Fruit fly (Drosophila melanogaster) whole organism, embryonic: ENCODE data around the gene Tsc1.

Experiments
- Atf6 ChIP-seq: fragments of 200-800 bp; sonication (Bioruptor generic); IDR thresholded peaks from 2 replicates; pipeline ENCODE4 v1.3.6; 2022; ENCODE audit warnings: missing biosample characterization, missing genetic modification characterization
- CG10274 ChIP-seq: fragments of 200-800 bp; sonication (Bioruptor generic); optimal IDR thresholded peaks from 3 replicates; lab custom pipeline; 2017; ENCODE audit warnings: missing biosample characterization, mild to moderate bottlenecking, missing genetic modification characterization
- CG10979 ChIP-seq: fragments of 200-800 bp; sonication (Bioruptor generic); optimal IDR thresholded peaks from 2 replicates; lab custom pipeline; 2018; ENCODE audit warnings: missing biosample characterization, mild to moderate bottlenecking, missing genetic modification characterization, moderate library complexity
- CG11247 ChIP-seq: fragments of 200-800 bp; sonication (Bioruptor generic); IDR thresholded peaks from 2 replicates; pipeline ENCODE4 v1.3.6; 2022; ENCODE audit warnings: missing biosample characterization, missing genetic modification characterization
- CG11398 ChIP-seq: fragments of 200-800 bp; sonication (Bioruptor generic); optimal IDR thresholded peaks from 2 replicates; lab custom pipeline; 2016; ENCODE audit warnings: missing biosample characterization, missing genetic modification characterization
- CG11456 ChIP-seq: fragments of 200-800 bp; sonication (Bioruptor generic); IDR thresholded peaks from 3 replicates; pipeline ENCODE4 v1.3.6; 2022; ENCODE audit warnings: missing biosample characterization, missing genetic modification characterization
- CG11504 ChIP-seq: fragments of 200-800 bp; sonication (Bioruptor generic); optimal IDR thresholded peaks from 3 replicates; lab custom pipeline; 2019; ENCODE audit warnings: missing biosample characterization, mild to moderate bottlenecking, missing genetic modification characterization, moderate library complexity
- CG11696 ChIP-seq: fragments of 200-800 bp; sonication (Bioruptor generic); IDR thresholded peaks from 2 replicates; pipeline ENCODE4 v1.3.6; 2022; ENCODE audit warnings: missing biosample characterization, missing genetic modification characterization
- CG12299 ChIP-seq: fragments of 200-800 bp; sonication (Bioruptor generic); optimal IDR thresholded peaks from 2 replicates; lab custom pipeline; 2018; ENCODE audit warnings: missing biosample characterization, mild to moderate bottlenecking, missing genetic modification characterization
- CG2120 ChIP-seq: fragments of 200-800 bp; sonication (Bioruptor generic); optimal IDR thresholded peaks from 3 replicates; lab custom pipeline; 2016; ENCODE audit warnings: missing biosample characterization, missing genetic modification characterization
- CG31365 ChIP-seq: fragments of 200-800 bp; sonication (Bioruptor generic); optimal IDR thresholded peaks from 2 replicates; lab custom pipeline; 2018; ENCODE audit warnings: missing biosample characterization, mild to moderate bottlenecking, missing genetic modification characterization
- CG34376 ChIP-seq: fragments of 200-800 bp; sonication (Bioruptor generic); optimal IDR thresholded peaks from 2 replicates; lab custom pipeline; 2018; ENCODE audit warnings: missing biosample characterization, mild to moderate bottlenecking, missing genetic modification characterization
- CG4730 ChIP-seq: fragments of 200-800 bp; sonication (Bioruptor generic); IDR thresholded peaks from 2 replicates; pipeline ENCODE4 v1.3.6; 2022; ENCODE audit warnings: missing biosample characterization, missing genetic modification characterization
- CG8924 ChIP-seq: fragments of 200-800 bp; optimal IDR thresholded peaks from 3 replicates; lab custom pipeline; 2019; ENCODE audit warnings: missing biosample characterization, mild to moderate bottlenecking, missing genetic modification characterization, moderate library complexity
- CG9437 ChIP-seq: fragments of 200-800 bp; sonication (Bioruptor generic); optimal IDR thresholded peaks from 2 replicates; lab custom pipeline; 2018; ENCODE audit warnings: missing biosample characterization, mild to moderate bottlenecking, missing genetic modification characterization
- Dll ChIP-seq: fragments of 200-800 bp; sonication (Bioruptor generic); IDR thresholded peaks from 4 replicates; pipeline ENCODE4 v1.3.6; 2022; ENCODE audit warnings: missing biosample characterization, missing genetic modification characterization; ENCODE audit not compliant: partially characterized antibody
- GATAe ChIP-seq: fragments of 200-800 bp; sonication (Bioruptor generic); conservative IDR thresholded peaks from 2 replicates; pipeline ENCODE4 v1.3.6; 2022; ENCODE audit warnings: missing biosample characterization, missing genetic modification characterization
- Gug ChIP-seq: fragments of 200-800 bp; sonication (Bioruptor generic); IDR thresholded peaks from 4 replicates; pipeline ENCODE4 v1.3.6; 2022; ENCODE audit warnings: missing biosample characterization, missing genetic modification characterization
- HHEX ChIP-seq: fragments of 200-800 bp; sonication (Bioruptor generic); optimal IDR thresholded peaks from 3 replicates; lab custom pipeline; 2017; ENCODE audit warnings: missing biosample characterization, mild to moderate bottlenecking, missing genetic modification characterization, missing genetic modification reagents
- Hr51 ChIP-seq, 2 experiments: fragments of 200-800 bp; sonication (Bioruptor generic); optimal IDR thresholded peaks; 2 replicates in 1 of 2; 3 replicates in 1 of 2; lab custom pipeline; 2016 to 2018; ENCODE audit warnings: missing biosample characterization in 2 of 2, missing genetic modification characterization in 2 of 2, mild to moderate bottlenecking in 1 of 2, moderate library complexity in 1 of 2
- Mad ChIP-seq: fragments of 200-800 bp; sonication (Bioruptor generic); optimal IDR thresholded peaks from 2 replicates; lab custom pipeline; 2016; ENCODE audit warnings: missing biosample characterization, missing genetic modification characterization
- Med ChIP-seq: fragments of 200-800 bp; sonication (Bioruptor generic); peaks from one replicate; lab custom pipeline; 2016; ENCODE audit warnings: missing biosample characterization, missing genetic modification characterization, mild to moderate bottlenecking, inconsistent platforms, moderate library complexity
- Nf-YC ChIP-seq: fragments of 200-800 bp; optimal IDR thresholded peaks from 3 replicates; lab custom pipeline; 2019; ENCODE audit warnings: missing biosample characterization, mild to moderate bottlenecking, missing genetic modification characterization, moderate library complexity
- Pdp1 ChIP-seq, 2 experiments: fragments of 200-800 bp; sonication (Bioruptor generic); optimal IDR thresholded peaks; 3 replicates each; lab custom pipeline; 2016; ENCODE audit warnings: missing biosample characterization in 2 of 2, missing genetic modification characterization in 2 of 2, mild to moderate bottlenecking in 1 of 2, moderate library complexity in 1 of 2
- Ssrp ChIP-seq: fragments of 200-800 bp; sonication (Bioruptor generic); optimal IDR thresholded peaks from 2 replicates; lab custom pipeline; 2018; ENCODE audit warnings: missing biosample characterization, mild to moderate bottlenecking, missing genetic modification characterization, moderate library complexity
- Trl ChIP-seq, 3 experiments: fragments of >200 bp in 2 of 3; fragments of 200-800 bp in 1 of 3; sonication (Bioruptor generic) in 1 of 3; optimal IDR thresholded peaks; 2 replicates in 1 of 3; 3 replicates in 2 of 3; lab custom pipeline; 2016 to 2017; ENCODE audit warnings: missing biosample characterization in 1 of 3, missing genetic modification characterization in 1 of 3
- abd-A ChIP-seq: fragments of 200-800 bp; sonication (Bioruptor generic); optimal IDR thresholded peaks from 3 replicates; lab custom pipeline; 2019; ENCODE audit warnings: missing biosample characterization, mild to moderate bottlenecking, missing genetic modification characterization, moderate library complexity
- al ChIP-seq: fragments of 200-800 bp; sonication (Bioruptor generic); IDR thresholded peaks from 2 replicates; pipeline ENCODE4 v1.3.6; 2022; ENCODE audit warnings: missing biosample characterization, missing genetic modification characterization
- ase ChIP-seq: fragments of 200-800 bp; sonication (Bioruptor generic); IDR thresholded peaks from 3 replicates; pipeline ENCODE4 v1.3.6; 2022; ENCODE audit warnings: missing biosample characterization, missing genetic modification characterization
- cg ChIP-seq: fragments of 200-800 bp; sonication (Bioruptor generic); optimal IDR thresholded peaks from 3 replicates; lab custom pipeline; 2019; ENCODE audit warnings: missing biosample characterization, mild to moderate bottlenecking, missing genetic modification characterization, moderate library complexity
- ci ChIP-seq: fragments of 200-800 bp; sonication (Bioruptor generic); IDR thresholded peaks from 3 replicates; pipeline ENCODE4 v1.3.6; 2022; ENCODE audit warnings: missing biosample characterization, missing genetic modification characterization
- crc ChIP-seq: fragments of 200-800 bp; sonication (Bioruptor generic); optimal IDR thresholded peaks from 2 replicates; lab custom pipeline; 2016; ENCODE audit warnings: missing biosample characterization, missing genetic modification characterization
- dmrt99B ChIP-seq: fragments of 200-800 bp; sonication (Bioruptor generic); optimal IDR thresholded peaks from 2 replicates; lab custom pipeline; 2018; ENCODE audit warnings: missing biosample characterization, mild to moderate bottlenecking, missing genetic modification characterization, moderate library complexity
- emc ChIP-seq: fragments of 200-800 bp; sonication (Bioruptor generic); optimal IDR thresholded peaks from 2 replicates; lab custom pipeline; 2016; ENCODE audit warnings: missing biosample characterization, missing genetic modification characterization
- h ChIP-seq: fragments of >200 bp; optimal IDR thresholded peaks from 2 replicates; lab custom pipeline; 2017
- kah ChIP-seq: fragments of 200-800 bp; sonication (Bioruptor generic); optimal IDR thresholded peaks from 2 replicates; lab custom pipeline; 2018; ENCODE audit warnings: missing biosample characterization, mild to moderate bottlenecking, missing genetic modification characterization
- klu ChIP-seq: fragments of 200-800 bp; sonication (Bioruptor generic); IDR thresholded peaks from 2 replicates; pipeline ENCODE4 v1.3.6; 2022; ENCODE audit warnings: missing biosample characterization, missing genetic modification characterization
- nerfin-1 ChIP-seq: fragments of 200-800 bp; sonication (Bioruptor generic); optimal IDR thresholded peaks from 3 replicates; lab custom pipeline; 2019; ENCODE audit warnings: missing biosample characterization, mild to moderate bottlenecking, missing genetic modification characterization, moderate library complexity
- nom ChIP-seq: fragments of 200-800 bp; sonication (Bioruptor generic); optimal IDR thresholded peaks from 2 replicates; lab custom pipeline; 2017; ENCODE audit warnings: missing biosample characterization, missing genetic modification characterization, mild to moderate bottlenecking, moderate library complexity, missing genetic modification reagents
- onecut ChIP-seq: fragments of 200-800 bp; sonication (Bioruptor generic); IDR thresholded peaks from 2 replicates; pipeline ENCODE4 v1.3.6; 2022; ENCODE audit warnings: missing biosample characterization, missing genetic modification characterization
- pzg ChIP-seq: fragments of 200-800 bp; sonication (Bioruptor generic); optimal IDR thresholded peaks from 3 replicates; lab custom pipeline; 2018; ENCODE audit warnings: missing biosample characterization, mild to moderate bottlenecking, missing genetic modification characterization, moderate library complexity
- repo ChIP-seq: fragments of 200-800 bp; sonication (Bioruptor generic); optimal IDR thresholded peaks from 2 replicates; lab custom pipeline; 2016; ENCODE audit warnings: missing biosample characterization, missing genetic modification characterization
- sisA ChIP-seq: fragments of 200-800 bp; sonication (Bioruptor generic); IDR thresholded peaks from 2 replicates; pipeline ENCODE4 v1.3.6; 2022; ENCODE audit warnings: missing biosample characterization, missing genetic modification characterization
- so ChIP-seq: fragments of 200-800 bp; sonication (Bioruptor generic); IDR thresholded peaks from 3 replicates; pipeline ENCODE4 v1.3.6; 2022; ENCODE audit warnings: missing biosample characterization, missing genetic modification characterization
- sr ChIP-seq: fragments of 200-800 bp; sonication (Bioruptor generic); IDR thresholded peaks from 3 replicates; pipeline ENCODE4 v1.3.6; 2022; ENCODE audit warnings: missing biosample characterization, missing genetic modification characterization
- stc ChIP-seq: fragments of 200-800 bp; sonication (Bioruptor generic); IDR thresholded peaks from 2 replicates; pipeline ENCODE4 v1.3.6; 2022; ENCODE audit warnings: missing biosample characterization, missing genetic modification characterization
- yki ChIP-seq: fragments of >200 bp; optimal IDR thresholded peaks from 3 replicates; lab custom pipeline; 2018
- zfh1 ChIP-seq: fragments of 200-800 bp; sonication (Bioruptor generic); IDR thresholded peaks from 3 replicates; pipeline ENCODE4 v1.3.6; 2022; ENCODE audit warnings: missing biosample characterization, missing genetic modification characterization

Tsc1 gene

DNA sequence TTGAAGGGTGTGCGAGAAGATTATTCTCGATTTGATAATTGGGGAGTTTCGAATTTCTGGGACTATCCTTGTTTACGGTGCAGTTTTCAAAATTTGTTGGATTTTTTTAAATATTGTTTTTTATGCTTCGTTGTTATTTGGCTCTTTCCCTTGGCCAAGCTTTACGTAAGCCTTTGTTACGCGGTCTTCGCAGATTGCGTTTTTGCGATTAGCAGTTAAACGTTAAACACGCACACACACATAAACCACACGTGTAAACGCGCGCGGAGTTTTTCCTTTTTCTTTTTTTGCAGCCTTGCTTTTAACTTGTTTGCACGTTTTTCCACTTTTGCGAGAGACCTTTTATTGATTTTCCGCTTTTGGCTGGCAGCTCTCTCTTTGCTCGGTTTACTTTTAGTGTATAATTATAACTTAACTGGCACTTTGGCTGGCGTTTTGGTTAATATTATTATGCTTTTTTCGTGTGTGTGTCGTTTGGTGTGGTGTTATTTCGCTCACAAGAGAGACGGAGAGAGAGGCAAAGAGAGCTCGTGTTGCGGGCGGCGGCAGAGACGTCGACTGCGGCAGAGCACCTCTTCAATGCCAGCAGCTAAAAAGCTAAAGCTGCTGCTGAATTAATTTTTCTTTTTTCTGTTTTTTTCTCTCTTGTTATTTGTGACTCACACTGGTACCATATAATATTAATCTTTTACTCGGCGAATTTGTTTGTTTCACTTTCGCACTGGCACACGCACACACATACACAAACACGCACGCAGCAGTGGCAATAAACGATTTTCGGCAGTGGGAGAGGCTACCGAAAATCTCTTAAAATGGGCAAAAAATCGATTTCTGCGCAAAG is 25.4 kb upstream of the Tsc1 start:
- peak; percentile 77 for TF ChIP-seq nerfin-1 (tag; lab: Kevin White, UChicago)
- TF ChIP-seq onecut = peak; percentile 94
- TF ChIP-seq CG34376 (GFP tag; lab: Kevin White, UChicago) = peak; percentile 59
- TF ChIP-seq CG8924 (tag; lab: Kevin White, UChicago) = peak; percentile 71
- no peak for TF ChIP-seq kah (GFP tag; lab: Kevin White, UChicago)
- no peak for TF ChIP-seq CG10979 (tag; lab: Kevin White, UChicago)
- TF ChIP-seq Pdp1 (GFP tag; optimal IDR thresholded peaks at IDR 0.05; lab: Kevin White, UChicago) = peak in 1 of 2 experiments; percentile 52
- peak; percentile 65 for TF ChIP-seq cg (GFP tag; lab: Kevin White, UChicago)
- peak; percentile 43 for TF ChIP-seq CG12299
- peak; percentile 86 to 95 for TF ChIP-seq Trl (optimal IDR thresholded peaks at IDR 0.05; lab: Kevin White, UChicago)
- no peak for TF ChIP-seq Trl (GFP tag; optimal IDR thresholded peaks at IDR 0.05; lab: Kevin White, UChicago)
- TF ChIP-seq Med (GFP tag; lab: Kevin White, UChicago) = peak; percentile 20
- TF ChIP-seq yki (lab: Kevin White, UChicago) = peak; percentile 2
- peak; percentile 73 for TF ChIP-seq abd-A
- TF ChIP-seq CG11456 (GFP tag; lab: Robert Waterston, UW) = no peak
- no peak for TF ChIP-seq CG2120
- TF ChIP-seq nom (GFP tag; lab: Kevin White, UChicago) = peak; percentile 26
- peak; percentile 75 for TF ChIP-seq CG9437 (GFP tag; lab: Kevin White, UChicago)
- TF ChIP-seq, all 482 proteins: peak for 13

dm6 chr3R:24105312-24105902 is 24.7 kb upstream of the Tsc1 start, which contains the start of gene Syx1A:
TSS of gene Syx1A (minus strand) at chr3R:24105763.
- TF ChIP-seq CG4730 (GFP tag; lab: Robert Waterston, UW) = no peak
- TF ChIP-seq CG10274 = no peak
- no peak for TF ChIP-seq dmrt99B (tag; lab: Kevin White, UChicago)
- no peak for TF ChIP-seq Ssrp
- peak; percentile 44 for TF ChIP-seq Nf-YC (tag; lab: Kevin White, UChicago)
- TF ChIP-seq CG11696 (GFP tag; lab: Robert Waterston, UW) = no peak
- TF ChIP-seq zfh1 (GFP tag; lab: Robert Waterston, UW) = no peak
- peak in 1 of 2 experiments; percentile 29 for TF ChIP-seq Hr51 (GFP tag; optimal IDR thresholded peaks at IDR 0.05; lab: Kevin White, UChicago)
- TF ChIP-seq Atf6 = no peak
- no peak for TF ChIP-seq klu (GFP tag; lab: Robert Waterston, UW)
- peak; percentile 0 for TF ChIP-seq Mad
- TF ChIP-seq repo (GFP tag; lab: Kevin White, UChicago) = no peak
- no peak for TF ChIP-seq ci (GFP tag; lab: Robert Waterston, UW)
- no peak for TF ChIP-seq CG11247 (GFP tag; lab: Robert Waterston, UW)
- TF ChIP-seq GATAe = no peak
- no peak for TF ChIP-seq crc (GFP tag; lab: Kevin White, UChicago)
- TF ChIP-seq h (lab: Kevin White, UChicago) = no peak
- TF ChIP-seq al (GFP tag; lab: Robert Waterston, UW) = no peak
- TF ChIP-seq CG31365 = no peak
- TF ChIP-seq CG11504 (tag; lab: Kevin White, UChicago) = peak; percentile 5
- TF ChIP-seq sr = no peak
- peak; percentile 13 for TF ChIP-seq HHEX (GFP tag; lab: Kevin White, UChicago)
- TF ChIP-seq pzg (GFP tag; lab: Kevin White, UChicago) = peak; percentile 92
- TF ChIP-seq CG11456 (GFP tag; lab: Robert Waterston, UW) = no peak
- no peak for TF ChIP-seq stc (GFP tag; lab: Robert Waterston, UW)
- no peak for TF ChIP-seq Dll
- no peak for TF ChIP-seq sisA
- TF ChIP-seq ase (GFP tag; lab: Robert Waterston, UW) = no peak
- TF ChIP-seq Gug = no peak
- no peak for TF ChIP-seq so
- no peak for TF ChIP-seq CG11398 (GFP tag; lab: Kevin White, UChicago)
- TF ChIP-seq emc (GFP tag; lab: Kevin White, UChicago) = no peak
